Fruit fly (Drosophila melanogaster) whole organism, embryonic: ENCODE results near the gene Golgin84.

ENCODE experiments used
- BEAF-32 ChIP-seq: fragments of 200-800 bp; sonication (Bioruptor generic); optimal IDR thresholded peaks from 3 replicates; lab custom pipeline; 2017; ENCODE audit warnings: missing biosample characterization, missing genetic modification characterization, mild to moderate bottlenecking, moderate library complexity, missing genetic modification reagents
- CG10366 ChIP-seq: fragments of 200-800 bp; sonication (Bioruptor generic); IDR thresholded peaks from 2 replicates; pipeline ENCODE4 v1.3.6; 2022; ENCODE audit warnings: missing biosample characterization, missing genetic modification characterization
- CG11723 ChIP-seq: fragments of 200-800 bp; sonication (Bioruptor generic); optimal IDR thresholded peaks from 2 replicates; lab custom pipeline; 2017; ENCODE audit warnings: missing biosample characterization, mild to moderate bottlenecking, missing genetic modification characterization
- CG1233 ChIP-seq: fragments of 200-800 bp; sonication (Bioruptor generic); optimal IDR thresholded peaks from 4 replicates; lab custom pipeline; 2018; ENCODE audit warnings: missing biosample characterization, mild to moderate bottlenecking, missing genetic modification characterization
- CG13296 ChIP-seq: fragments of 200-800 bp; sonication (Bioruptor generic); optimal IDR thresholded peaks from 3 replicates; lab custom pipeline; 2018; ENCODE audit warnings: missing biosample characterization, mild to moderate bottlenecking, missing genetic modification characterization
- CG13894 ChIP-seq: fragments of 200-800 bp; sonication (Bioruptor generic); optimal IDR thresholded peaks from 3 replicates; lab custom pipeline; 2018; ENCODE audit warnings: missing biosample characterization, mild to moderate bottlenecking, missing genetic modification characterization, moderate library complexity
- CG14667 ChIP-seq: fragments of 200-800 bp; sonication (Bioruptor generic); IDR thresholded peaks from 2 replicates; pipeline ENCODE4 v1.3.6; 2022; ENCODE audit warnings: missing biosample characterization, missing genetic modification characterization
- CG14710 ChIP-seq: fragments of 200-800 bp; sonication (Bioruptor generic); optimal IDR thresholded peaks from 3 replicates; lab custom pipeline; 2019; ENCODE audit warnings: missing biosample characterization, mild to moderate bottlenecking, missing genetic modification characterization, moderate library complexity
- CG17328 ChIP-seq: fragments of 200-800 bp; sonication (Bioruptor generic); IDR thresholded peaks from 2 replicates; pipeline ENCODE4 v1.3.6; 2022; ENCODE audit warnings: missing biosample characterization, missing genetic modification characterization
- CG17385 ChIP-seq: fragments of 200-800 bp; sonication (Bioruptor generic); optimal IDR thresholded peaks from 3 replicates; lab custom pipeline; 2018; ENCODE audit warnings: missing biosample characterization, mild to moderate bottlenecking, missing genetic modification characterization
- CG18476 ChIP-seq: fragments of 200-800 bp; sonication (Bioruptor generic); optimal IDR thresholded peaks from 2 replicates; lab custom pipeline; 2016; ENCODE audit warnings: missing biosample characterization, mild to moderate bottlenecking, missing genetic modification characterization
- CG2129 ChIP-seq: fragments of 200-800 bp; sonication (Bioruptor generic); IDR thresholded peaks from 2 replicates; pipeline ENCODE4 v1.3.6; 2022; ENCODE audit warnings: missing biosample characterization, missing genetic modification characterization; ENCODE audit not compliant: partially characterized antibody
- CG2202 ChIP-seq: fragments of 200-800 bp; sonication (Bioruptor generic); optimal IDR thresholded peaks from 2 replicates; lab custom pipeline; 2018; ENCODE audit warnings: missing biosample characterization, mild to moderate bottlenecking, missing genetic modification characterization
- CG3726 ChIP-seq: fragments of 200-800 bp; sonication (Bioruptor generic); IDR thresholded peaks from 3 replicates; pipeline ENCODE4, ENCODE4 v1.3.6; 2022; ENCODE audit warnings: missing biosample characterization, missing genetic modification characterization
- CG6813 ChIP-seq: fragments of 200-800 bp; sonication (Bioruptor generic); optimal IDR thresholded peaks from 2 replicates; lab custom pipeline; 2017; ENCODE audit warnings: missing biosample characterization, missing genetic modification characterization, mild to moderate bottlenecking, moderate library complexity, missing genetic modification reagents
- CG8281 ChIP-seq: fragments of 200-800 bp; sonication (Bioruptor generic); optimal IDR thresholded peaks from 2 replicates; lab custom pipeline; 2018; ENCODE audit warnings: missing biosample characterization, mild to moderate bottlenecking, missing genetic modification characterization, moderate library complexity
- CG8359 ChIP-seq: fragments of 200-800 bp; sonication (Bioruptor generic); optimal IDR thresholded peaks from 2 replicates; lab custom pipeline; 2017; ENCODE audit warnings: missing biosample characterization, mild to moderate bottlenecking, missing genetic modification characterization, borderline replicate concordance
- CG9817 ChIP-seq: fragments of 200-800 bp; sonication (Bioruptor generic); optimal IDR thresholded peaks from 2 replicates; lab custom pipeline; 2018; ENCODE audit warnings: missing biosample characterization, mild to moderate bottlenecking, missing genetic modification characterization, moderate library complexity
- CHES-1-like ChIP-seq: fragments of 200-800 bp; sonication (Bioruptor generic); optimal IDR thresholded peaks from 2 replicates; lab custom pipeline; 2016; ENCODE audit warnings: missing biosample characterization, missing genetic modification characterization
- D19A ChIP-seq: fragments of 200-800 bp; optimal IDR thresholded peaks from 3 replicates; lab custom pipeline; 2019; ENCODE audit warnings: missing biosample characterization, mild to moderate bottlenecking, missing genetic modification characterization, moderate library complexity
- Dll ChIP-seq: fragments of 200-800 bp; sonication (Bioruptor generic); IDR thresholded peaks from 4 replicates; pipeline ENCODE4 v1.3.6; 2022; ENCODE audit warnings: missing biosample characterization, missing genetic modification characterization; ENCODE audit not compliant: partially characterized antibody
- Doc2 ChIP-seq: fragments of 200-800 bp; sonication (Bioruptor generic); IDR thresholded peaks from 2 replicates; pipeline ENCODE4 v1.3.6; 2022; ENCODE audit warnings: missing biosample characterization, missing genetic modification characterization
- Ets97D ChIP-seq: fragments of 200-800 bp; sonication (Bioruptor generic); optimal IDR thresholded peaks from 3 replicates; lab custom pipeline; 2016; ENCODE audit warnings: missing biosample characterization, missing genetic modification characterization
- Fer1 ChIP-seq: fragments of 200-800 bp; sonication (Bioruptor generic); optimal IDR thresholded peaks from 2 replicates; lab custom pipeline; 2017; ENCODE audit warnings: missing biosample characterization, mild to moderate bottlenecking, missing genetic modification characterization
- MTF-1 ChIP-seq: fragments of 200-800 bp; sonication (Bioruptor generic); optimal IDR thresholded peaks from 2 replicates; lab custom pipeline; 2018; ENCODE audit warnings: missing biosample characterization, mild to moderate bottlenecking, missing genetic modification characterization, borderline replicate concordance
- NfI ChIP-seq: fragments of 200-800 bp; sonication (Bioruptor generic); optimal IDR thresholded peaks from 3 replicates; lab custom pipeline; 2018; ENCODE audit warnings: missing biosample characterization, mild to moderate bottlenecking, missing genetic modification characterization, moderate library complexity
- Rfx ChIP-seq: fragments of 200-800 bp; sonication (Bioruptor generic); IDR thresholded peaks from 2 replicates; pipeline ENCODE4 v1.3.6; 2022; ENCODE audit warnings: missing biosample characterization, missing genetic modification characterization
- Sry-δ ChIP-seq: fragments of 200-800 bp; sonication (Bioruptor generic); optimal IDR thresholded peaks from 2 replicates; lab custom pipeline; 2016; ENCODE audit warnings: missing biosample characterization, missing genetic modification characterization
- aop ChIP-seq: fragments of 200-800 bp; sonication (Bioruptor generic); IDR thresholded peaks from 2 replicates; pipeline ENCODE4 v1.3.6; 2022; ENCODE audit warnings: missing biosample characterization, missing genetic modification characterization
- crp ChIP-seq, 2 experiments: fragments of 200-800 bp; sonication (Bioruptor generic); optimal IDR thresholded peaks; 2 replicates in 1 of 2; 3 replicates in 1 of 2; lab custom pipeline; 2017; ENCODE audit warnings: missing biosample characterization in 2 of 2, missing genetic modification characterization in 2 of 2, mild to moderate bottlenecking in 1 of 2, moderate library complexity in 1 of 2
- da ChIP-seq: fragments of 200-800 bp; sonication (Bioruptor generic); optimal IDR thresholded peaks from 2 replicates; lab custom pipeline; 2016; ENCODE audit warnings: missing biosample characterization, missing genetic modification characterization
- dmrt11E ChIP-seq: fragments of 200-800 bp; sonication (Bioruptor generic); optimal IDR thresholded peaks from 3 replicates; lab custom pipeline; 2018; ENCODE audit warnings: missing biosample characterization, mild to moderate bottlenecking, missing genetic modification characterization, moderate library complexity
- ems ChIP-seq: fragments of 200-800 bp; sonication (Bioruptor generic); optimal IDR thresholded peaks from 3 replicates; lab custom pipeline; 2016; ENCODE audit warnings: missing biosample characterization, missing genetic modification characterization
- fd102C ChIP-seq: fragments of 200-800 bp; sonication (Bioruptor generic); optimal IDR thresholded peaks from 2 replicates; lab custom pipeline; 2018; ENCODE audit warnings: missing biosample characterization, mild to moderate bottlenecking, missing genetic modification characterization, moderate library complexity
- gt ChIP-seq: fragments of 200-800 bp; sonication (Bioruptor generic); IDR thresholded peaks from 2 replicates; pipeline ENCODE4 v1.3.6; 2022; ENCODE audit warnings: missing biosample characterization, missing genetic modification characterization
- kah ChIP-seq: fragments of 200-800 bp; sonication (Bioruptor generic); optimal IDR thresholded peaks from 2 replicates; lab custom pipeline; 2018; ENCODE audit warnings: missing biosample characterization, mild to moderate bottlenecking, missing genetic modification characterization
- klu ChIP-seq: fragments of 200-800 bp; sonication (Bioruptor generic); IDR thresholded peaks from 2 replicates; pipeline ENCODE4 v1.3.6; 2022; ENCODE audit warnings: missing biosample characterization, missing genetic modification characterization
- lmd ChIP-seq: fragments of 200-800 bp; sonication (Bioruptor generic); IDR thresholded peaks from 2 replicates; pipeline ENCODE4 v1.3.6; 2022; ENCODE audit warnings: missing biosample characterization, missing genetic modification characterization
- nerfin-2 ChIP-seq: fragments of 200-800 bp; sonication (Bioruptor generic); IDR thresholded peaks from 2 replicates; pipeline ENCODE4 v1.3.6; 2022; ENCODE audit warnings: missing biosample characterization, missing genetic modification characterization; ENCODE audit not compliant: partially characterized antibody
- oc ChIP-seq: fragments of 200-800 bp; sonication (Bioruptor generic); optimal IDR thresholded peaks from 2 replicates; lab custom pipeline; 2018; ENCODE audit warnings: missing biosample characterization, mild to moderate bottlenecking, missing genetic modification characterization, moderate library complexity
- pnt ChIP-seq: fragments of 200-800 bp; sonication (Bioruptor generic); optimal IDR thresholded peaks from 3 replicates; lab custom pipeline; 2016; ENCODE audit warnings: missing biosample characterization, missing genetic modification characterization
- seq ChIP-seq: fragments of 200-800 bp; sonication (Bioruptor generic); IDR thresholded peaks from 2 replicates; pipeline ENCODE4 v1.3.6; 2022; ENCODE audit warnings: missing biosample characterization, missing genetic modification characterization
- shn ChIP-seq: fragments of 200-800 bp; sonication (Bioruptor generic); optimal IDR thresholded peaks from 3 replicates; lab custom pipeline; 2016; ENCODE audit warnings: missing biosample characterization, missing genetic modification characterization
- sisA ChIP-seq: fragments of 200-800 bp; sonication (Bioruptor generic); IDR thresholded peaks from 2 replicates; pipeline ENCODE4 v1.3.6; 2022; ENCODE audit warnings: missing biosample characterization, missing genetic modification characterization
- sr ChIP-seq: fragments of 200-800 bp; sonication (Bioruptor generic); IDR thresholded peaks from 3 replicates; pipeline ENCODE4 v1.3.6; 2022; ENCODE audit warnings: missing biosample characterization, missing genetic modification characterization
- tin ChIP-seq: fragments of 200-800 bp; sonication (Bioruptor generic); optimal IDR thresholded peaks from 3 replicates; lab custom pipeline; 2016; ENCODE audit warnings: missing biosample characterization, missing genetic modification characterization
- zfh2 ChIP-seq: fragments of 200-800 bp; sonication (Bioruptor generic); optimal IDR thresholded peaks from 2 replicates; lab custom pipeline; 2016; ENCODE audit warnings: missing biosample characterization, missing genetic modification characterization

The Golgin84 gene

dm6 chr3R:24318217-24319082 lies 39.3 kb downstream of the Golgin84 start, which contains the start of the genes Nab2 and BRWD3 (continued):
- TF ChIP-seq seq (GFP tag; lab: Robert Waterston, UW) (no peak), CG8359 (GFP tag; lab: Kevin White, UChicago) (no peak), CG11723 (GFP tag; lab: Kevin White, UChicago) (no peak), CG3726 (GFP tag; lab: Robert Waterston, UW) (no peak), Rfx (GFP tag; lab: Robert Waterston, UW) (peak; percentile 75), zfh2 (GFP tag; lab: Kevin White, UChicago) (peak; percentile 25), oc (tag; lab: Kevin White, UChicago) (no peak), nerfin-2 (GFP tag; lab: Robert Waterston, UW) (peak; percentile 48), Ets97D (GFP tag; lab: Kevin White, UChicago) (peak; percentile 19), CG2129 (GFP tag; lab: Robert Waterston, UW) (peak; percentile 17), CG9817 (tag; lab: Kevin White, UChicago) (peak; percentile 58), CG17328 (GFP tag; lab: Robert Waterston, UW) (peak; percentile 49; the same call in 1 of the 2 replicates), gt (GFP tag; lab: Robert Waterston, UW) (no peak), Fer1 (GFP tag; lab: Kevin White, UChicago) (no peak), ems (no peak), CG2202 (no peak), CG14710 (tag; lab: Kevin White, UChicago) (peak; percentile 64), CG18476 (GFP tag; lab: Kevin White, UChicago) (peak; percentile 44), CG10366 (no peak), Dll (peak; percentile 67; the same call in 3 of the 4 replicates), CG1233 (GFP tag; lab: Kevin White, UChicago) (no peak), shn (GFP tag; lab: Kevin White, UChicago) (no peak), klu (GFP tag; lab: Robert Waterston, UW) (no peak), MTF-1 (GFP tag; lab: Kevin White, UChicago) (no peak), CG6813 (GFP tag; lab: Kevin White, UChicago) (no peak), lmd (GFP tag; lab: Robert Waterston, UW) (peak; percentile 22; the same call in 1 of the 2 replicates), crp (GFP tag; optimal IDR thresholded peaks at IDR 0.05; lab: Kevin White, UChicago) (peak in 1 of 2 experiments; percentile 24), BEAF-32 (GFP tag; lab: Kevin White, UChicago) (peak; percentile 76), aop (GFP tag; lab: Robert Waterston, UW) (no peak), pnt (GFP tag; lab: Kevin White, UChicago) (no peak), sisA (GFP tag; lab: Robert Waterston, UW) (peak; percentile 11; the same call in 1 of the 2 replicates), CG8281 (tag; lab: Kevin White, UChicago) (no peak), CG13296 (GFP tag; lab: Kevin White, UChicago) (no peak), sr (GFP tag; lab: Robert Waterston, UW) (no peak), fd102C (GFP tag; lab: Kevin White, UChicago) (no peak), da (GFP tag; lab: Kevin White, UChicago) (no peak), dmrt11E (tag; lab: Kevin White, UChicago) (peak; percentile 38), CHES-1-like (no peak), Doc2 (GFP tag; lab: Robert Waterston, UW) (no peak), D19A (tag; lab: Kevin White, UChicago) (no peak), CG13894 (tag; lab: Kevin White, UChicago) (no peak), CG17385 (GFP tag; lab: Kevin White, UChicago) (peak; percentile 93), Sry-δ (GFP tag; lab: Kevin White, UChicago) (peak; percentile 78), NfI (peak; percentile 31), CG14667 (no peak), kah (no peak), tin (GFP tag; lab: Kevin White, UChicago) (peak; percentile 38)
